Worm (Caenorhabditis elegans): ENCODE results near the gene M28.4.
A peak's percentile ranks its signal among the peaks of the same experiment; 100 is the strongest.

Gene M28.4

DNA sequence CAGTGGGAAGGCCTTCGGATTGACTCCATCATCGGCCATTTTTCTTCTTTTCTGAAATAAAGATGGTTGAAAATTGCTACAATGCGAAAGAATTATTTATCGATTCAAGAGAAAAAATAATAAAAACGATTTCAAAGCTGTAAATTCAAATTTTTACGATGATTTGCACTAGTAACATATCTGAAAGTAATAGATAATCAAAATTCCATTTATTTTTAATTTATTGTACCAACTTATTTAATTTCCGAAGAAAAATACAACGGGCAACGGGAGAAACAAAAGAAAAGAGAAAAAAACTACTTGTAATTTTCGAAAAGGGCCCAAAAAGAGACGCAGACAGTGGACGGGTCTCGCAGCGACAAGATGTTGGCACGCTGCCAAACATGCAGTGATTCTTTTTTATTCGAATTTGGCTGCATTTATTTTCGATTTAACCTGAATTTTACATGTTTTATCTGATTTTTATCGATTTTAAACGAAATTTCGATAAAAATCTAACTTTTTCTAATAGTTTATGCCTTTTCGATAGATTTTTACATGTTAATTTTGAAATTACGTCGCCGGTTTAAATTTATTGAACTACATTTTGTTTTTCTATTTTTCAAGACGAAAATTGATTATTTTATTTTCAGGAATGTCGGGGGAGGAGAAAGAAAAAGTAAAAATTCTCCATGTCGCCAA, 15.2 kb downstream of the M28.4 start, which contains the start of the genes snu-13 and rsp-7 (continued):
- TF ChIP-seq xnd-1 (tag; optimal IDR thresholded peaks at IDR 0.05) (peak; percentile 33), F57C9.4 (tag; optimal IDR thresholded peaks at IDR 0.05) (no peak), F49E8.2 (tag; optimal IDR thresholded peaks at IDR 0.05; ENCODE audit: insufficient read depth) (peak; percentile 31), akir-1 (GFP tag; optimal IDR thresholded peaks at IDR 0.05) (no peak), hmg-1.2 (GFP tag; IDR thresholded peaks at IDR 0.05) (peak; percentile 42; the same call in 1 of the 2 replicates), cebp-1 (GFP tag; IDR thresholded peaks at IDR 0.05) (no peak), cebp-1 (tag; optimal IDR thresholded peaks at IDR 0.05) (peak; percentile 36), ztf-18 (tag; optimal IDR thresholded peaks at IDR 0.05) (peak; percentile 3), zim-3 (tag; optimal IDR thresholded peaks at IDR 0.05) (no peak), F39B2.1 (GFP tag; IDR thresholded peaks at IDR 0.05) (no peak)

DNA sequence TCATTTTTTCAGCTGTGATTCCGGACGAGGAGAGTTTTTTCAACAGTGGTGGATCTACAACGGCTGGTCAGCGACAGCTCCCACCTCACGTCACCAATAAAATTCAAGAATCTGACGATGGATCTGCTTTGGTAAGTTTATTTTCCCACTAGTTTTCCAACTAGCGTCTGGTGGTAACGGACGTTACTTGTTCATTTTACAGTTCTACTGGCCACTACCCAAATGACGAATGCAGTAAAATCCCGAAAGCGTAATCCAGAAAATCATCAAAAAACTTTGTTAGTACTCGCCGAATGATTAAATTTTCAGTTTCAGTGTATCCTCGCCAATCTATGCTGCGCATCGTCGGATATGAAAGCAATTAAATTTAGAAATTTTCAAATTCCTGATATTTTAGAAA, 16.1 kb downstream of the M28.4 start:
- no peak for TF ChIP-seq ccch-3 (GFP tag; optimal IDR thresholded peaks at IDR 0.05)
- TF ChIP-seq B0019.2 (GFP tag; conservative IDR thresholded peaks at IDR 0.05) = no peak
- no peak for TF ChIP-seq sea-2 (GFP tag; IDR thresholded peaks at IDR 0.05)
- no peak for TF ChIP-seq C17E4.6 (GFP tag; IDR thresholded peaks at IDR 0.05)
- no peak for TF ChIP-seq snpc-1.1 (tag; optimal IDR thresholded peaks at IDR 0.05; ENCODE audit: insufficient read depth)
- TF ChIP-seq chd-7 (tag; optimal IDR thresholded peaks at IDR 0.05) = no peak
- TF ChIP-seq ceh-58 (GFP tag; IDR thresholded peaks at IDR 0.05) = no peak
- TF ChIP-seq ztf-22 (GFP tag; optimal IDR thresholded peaks at IDR 0.05) = no peak
- TF ChIP-seq B0035.1 (tag; optimal IDR thresholded peaks at IDR 0.05) = no peak
- no peak for TF ChIP-seq lag-1 (GFP tag; IDR thresholded peaks at IDR 0.05)
- TF ChIP-seq dox-1 (GFP tag; IDR thresholded peaks at IDR 0.05) = no peak
- no peak for TF ChIP-seq egl-18 (GFP tag; IDR thresholded peaks at IDR 0.05)

DNA sequence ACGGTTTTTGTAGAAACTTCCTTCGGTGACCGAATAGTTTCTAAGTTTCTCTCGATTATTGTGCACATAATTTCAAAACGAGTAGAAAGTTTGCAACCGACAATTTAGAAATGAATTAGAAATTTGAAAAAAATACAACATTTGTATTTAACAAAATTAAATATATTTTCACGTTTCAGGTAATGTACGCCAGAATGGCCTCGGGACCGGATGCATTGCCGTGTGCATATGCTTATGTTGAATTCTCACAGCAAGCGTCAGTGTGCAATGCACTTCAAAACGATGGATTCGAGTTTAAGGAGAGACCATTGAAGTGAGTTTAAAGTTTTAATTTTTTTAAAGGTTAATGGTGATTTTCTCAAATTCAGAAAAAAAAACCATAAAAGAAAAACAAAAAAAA, 17.4 kb downstream of the M28.4 start, which contains the start of gene marc-2:
Gene marc-2, minus strand, starts transcription at position 101 of the 400 bp plus-strand sequence.
- TF ChIP-seq Y67H2A.10 (GFP tag; conservative IDR thresholded peaks at IDR 0.05) (no peak), F55B11.4 (tag; optimal IDR thresholded peaks at IDR 0.05; ENCODE audit: borderline replicate concordance, insufficient read depth) (no peak), F57C9.4 (tag; optimal IDR thresholded peaks at IDR 0.05) (no peak), C17E4.6 (GFP tag; IDR thresholded peaks at IDR 0.05) (no peak), aptf-2 (GFP tag; conservative IDR thresholded peaks at IDR 0.05) (no peak), madf-6 (GFP tag; IDR thresholded peaks at IDR 0.05) (peak; percentile 38; the same call in 1 of the 2 replicates), ceh-91 (GFP tag; IDR thresholded peaks at IDR 0.05) (no peak)

DNA sequence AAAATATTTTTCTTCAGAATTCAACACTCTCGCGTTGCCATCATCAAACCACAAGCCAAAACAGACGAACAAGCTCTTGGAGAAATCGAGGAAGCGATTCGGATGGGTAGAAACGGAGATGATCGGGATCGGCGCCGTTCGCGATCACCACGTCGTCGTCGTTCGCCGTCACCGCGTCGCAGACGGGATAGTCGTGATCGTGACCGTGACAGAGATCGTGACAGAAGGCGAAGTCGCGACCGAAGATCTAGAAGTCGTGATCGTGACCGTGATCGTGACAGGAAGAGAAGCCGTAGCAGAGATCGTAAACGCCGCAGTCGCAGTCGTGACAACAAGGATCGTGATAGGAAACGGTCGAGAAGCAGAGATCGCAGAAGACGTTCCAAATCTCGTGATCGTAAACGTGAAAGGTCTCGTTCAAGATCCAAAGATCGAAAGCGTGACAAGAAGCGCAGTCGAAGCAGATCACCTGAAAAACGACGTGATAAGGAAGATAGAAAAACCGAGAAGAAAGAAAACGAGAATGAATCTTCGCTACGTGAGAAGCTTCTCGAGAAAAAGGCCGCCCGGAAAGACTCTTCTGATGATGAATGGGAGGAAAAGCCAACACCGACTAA, 18.1 kb downstream of the M28.4 start:
- TF ChIP-seq bed-1 (GFP tag; IDR thresholded peaks at IDR 0.05) (0 out of 2 replicates have a peak, but pooled peaks have one; percentile 35), B0261.1 (tag; optimal IDR thresholded peaks at IDR 0.05) (no peak)

DNA sequence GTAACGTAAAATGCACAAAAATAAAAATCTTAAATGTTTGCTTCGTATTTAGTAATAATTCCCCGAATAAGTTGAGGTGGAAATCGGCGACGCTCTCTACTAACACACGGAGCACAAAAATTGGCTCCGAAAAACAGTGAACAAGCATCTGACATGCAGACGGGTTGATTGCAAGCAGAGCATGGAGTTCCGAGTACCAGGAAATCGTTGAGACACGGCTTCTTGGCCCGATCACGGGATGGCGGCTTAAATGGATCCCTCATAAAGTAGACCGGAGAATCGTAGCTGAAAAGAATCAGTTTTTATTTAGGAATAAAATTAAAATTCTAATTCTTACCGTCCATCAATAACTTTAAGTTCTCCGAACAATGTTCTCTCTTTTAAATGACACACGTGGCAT, 18.8 kb downstream of the M28.4 start:
- TF ChIP-seq snpc-1.3 (tag; optimal IDR thresholded peaks at IDR 0.05; ENCODE audit: insufficient read depth) (peak; percentile 0), egrh-3 (GFP tag; IDR thresholded peaks at IDR 0.05) (no peak), F33H1.4 (GFP tag; IDR thresholded peaks at IDR 0.05) (peak; percentile 34; the same call in 1 of the 2 replicates), attf-6 (GFP tag; IDR thresholded peaks at IDR 0.05) (no peak), B0035.1 (tag; optimal IDR thresholded peaks at IDR 0.05) (no peak), B0019.2 (GFP tag; conservative IDR thresholded peaks at IDR 0.05) (0 out of 2 replicates have a peak, but pooled peaks have one; percentile 9), madf-6 (GFP tag; IDR thresholded peaks at IDR 0.05) (peak; percentile 22; the same call in 1 of the 2 replicates), hsf-1 (GFP tag; IDR thresholded peaks at IDR 0.05) (0 out of 2 replicates have a peak, but pooled peaks have one; percentile 32), mcd-1 (GFP tag; IDR thresholded peaks at IDR 0.05) (0 out of 2 replicates have a peak, but pooled peaks have one; percentile 4), D2030.7 (GFP tag; IDR thresholded peaks at IDR 0.05) (0 out of 2 replicates have a peak, but pooled peaks have one; percentile 13), madf-3 (GFP tag; IDR thresholded peaks at IDR 0.05) (0 out of 2 replicates have a peak, but pooled peaks have one; percentile 2), nfyb-1 (GFP tag; IDR thresholded peaks at IDR 0.05) (peak; percentile 59; the same call in 1 of the 2 replicates)
